Worm (Caenorhabditis elegans) whole organism, dauer: Measurements from ENCODE around the gene srg-66.

Source experiments
- unc-62 ChIP-seq: sonication (generic microtip); optimal IDR thresholded peaks from 2 replicates; lab custom pipeline; 2017; ENCODE audit warnings: missing biosample characterization, missing genetic modification reagents, missing genetic modification characterization

Gene srg-66

DNA sequence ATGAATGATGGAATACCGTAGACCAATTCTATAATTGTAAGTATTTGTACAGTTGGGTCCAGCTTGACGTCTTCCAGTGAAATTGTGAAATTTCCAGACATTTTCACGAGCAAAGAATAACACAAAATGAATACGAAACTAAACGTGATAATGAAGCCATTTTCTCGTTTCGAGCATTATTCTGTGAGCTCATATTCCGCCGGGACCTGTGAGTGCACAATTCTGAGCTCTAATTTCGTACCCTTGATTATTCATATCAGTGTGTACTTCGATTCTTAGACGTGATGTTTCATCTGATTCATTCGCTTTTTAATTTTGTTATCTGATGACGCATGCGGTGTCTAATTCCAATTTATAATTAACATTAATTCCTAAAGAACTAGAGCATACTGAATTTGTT lies at the start of gene srg-66:
TSS of gene srg-66 (minus strand) at position 101 of the 400 bp plus-strand sequence.
- TF ChIP-seq unc-62 (GFP tag; lab: Kevin White, UChicago), result no peak

DNA sequence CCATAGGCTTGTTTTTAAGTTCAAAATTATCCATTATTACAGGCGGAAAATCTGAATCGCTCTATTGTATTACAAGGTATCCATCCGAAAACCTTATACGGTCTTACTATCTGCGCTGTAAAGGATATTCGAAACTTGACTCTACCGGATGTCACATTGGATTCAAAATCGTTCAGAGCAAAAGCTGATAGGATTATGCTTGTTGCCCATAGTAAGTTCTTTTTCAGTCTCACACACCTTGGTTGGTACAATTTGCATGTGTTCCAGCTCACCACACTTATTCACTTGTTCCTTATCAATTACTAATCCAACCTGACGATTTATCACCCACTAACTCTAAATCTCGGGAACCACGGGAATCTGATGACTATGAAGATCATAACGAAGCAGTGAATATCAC lies 45.5 kb upstream of the srg-66 start:
- no peak for TF ChIP-seq unc-62 (GFP tag; lab: Kevin White, UChicago)

DNA sequence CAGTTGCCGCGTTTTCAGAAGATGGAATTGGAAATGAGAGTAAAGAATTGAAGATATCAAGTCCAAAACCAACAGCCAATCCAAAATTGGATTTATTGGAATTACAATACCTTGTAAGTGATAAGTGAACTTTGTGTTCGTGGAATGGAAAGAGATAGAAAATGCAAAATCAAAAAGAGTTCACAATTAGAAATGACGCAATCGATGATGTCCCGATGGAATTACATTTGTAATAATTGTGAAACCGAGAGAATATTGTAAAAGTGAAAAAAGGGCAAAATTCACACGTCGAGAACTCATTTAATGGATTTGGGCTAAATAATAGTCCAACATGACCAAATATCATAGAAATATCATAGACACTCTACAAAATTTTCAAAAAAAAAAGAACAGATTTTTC lies 43.0 kb upstream of the srg-66 start:
- no peak for TF ChIP-seq unc-62 (GFP tag; lab: Kevin White, UChicago)

DNA sequence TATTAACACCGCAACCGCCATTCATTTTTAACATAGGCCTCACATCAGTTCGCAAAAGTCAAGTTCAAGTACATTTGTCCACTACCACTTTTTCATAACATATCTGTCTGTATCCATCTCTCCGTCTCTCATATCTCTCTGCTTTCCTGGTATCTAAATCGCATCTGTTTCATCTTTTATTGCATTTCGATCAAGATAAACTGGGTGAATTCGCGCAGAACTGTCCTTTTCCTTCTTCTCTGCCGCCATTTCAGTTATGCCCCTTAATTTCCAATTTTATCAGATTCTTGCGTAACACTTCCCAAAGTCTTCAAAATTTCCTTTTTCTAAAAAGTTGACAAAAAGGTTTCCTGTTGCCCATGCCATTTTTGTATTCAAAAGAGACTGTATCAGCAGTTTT lies 41.0 kb upstream of the srg-66 start:
- no peak for TF ChIP-seq unc-62 (GFP tag; lab: Kevin White, UChicago)

DNA sequence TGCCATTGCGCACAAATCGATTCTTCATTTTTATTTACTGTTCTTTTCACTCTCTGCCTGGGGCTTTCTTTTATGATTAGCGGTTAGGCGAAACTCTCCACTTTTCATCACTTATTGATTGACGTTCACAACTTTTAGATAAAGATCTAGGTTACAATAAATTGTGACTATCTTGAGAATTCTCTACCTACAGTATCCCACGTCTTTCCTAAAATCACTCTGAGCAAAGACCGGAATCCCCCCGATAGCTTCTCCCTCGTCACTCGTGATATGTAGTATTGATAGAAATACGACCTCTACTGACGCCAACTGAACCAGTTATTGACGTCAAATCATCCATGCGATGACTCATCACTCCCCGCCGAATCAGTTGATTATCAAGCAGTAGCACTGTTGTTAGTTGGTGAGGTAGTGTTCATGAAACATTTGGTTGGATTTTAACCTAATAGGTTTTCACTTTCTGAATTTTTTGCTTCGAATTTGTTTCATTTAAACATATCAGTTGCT lies 39.6 kb upstream of the srg-66 start, which contains the start of gene hir-1:
TSS of gene hir-1 (plus strand) at position 405 of the 507 bp plus-strand sequence.
- no peak for TF ChIP-seq unc-62 (GFP tag; lab: Kevin White, UChicago)

DNA sequence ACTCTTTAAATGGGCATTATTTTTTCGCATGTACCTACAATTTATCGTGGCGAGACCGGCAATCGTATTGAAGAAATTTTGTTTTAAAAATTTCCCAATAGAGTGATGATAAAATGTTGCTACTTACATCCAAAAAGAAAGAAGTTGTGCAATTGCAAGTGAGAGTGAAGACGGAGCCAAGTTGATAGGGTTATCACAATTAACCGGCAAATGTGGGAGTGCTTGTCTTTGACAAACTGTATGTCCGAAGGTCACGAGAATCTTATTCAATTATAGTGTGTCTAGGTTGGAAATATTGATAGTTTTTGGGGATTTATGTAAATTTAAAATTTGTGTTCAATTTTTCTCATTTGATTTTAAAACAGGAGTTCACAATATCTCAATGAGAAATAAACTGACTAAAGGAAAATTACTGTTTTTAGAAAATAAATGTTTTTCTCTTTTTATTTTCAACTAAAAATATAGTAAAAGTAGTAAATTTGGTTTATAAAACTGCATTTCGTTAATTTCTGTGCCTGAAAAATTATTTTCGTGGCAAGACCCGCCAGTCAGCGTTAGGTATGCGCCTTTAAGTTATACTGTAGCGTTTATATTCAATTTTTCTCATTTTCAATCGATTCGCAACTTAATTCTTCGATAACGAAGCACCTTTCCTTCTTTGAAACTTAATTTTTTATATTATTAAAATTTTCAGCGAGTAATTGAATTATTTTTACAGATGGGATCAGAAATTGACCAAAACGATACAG lies 31.6 kb upstream of the srg-66 start, which contains the start of the genes hpo-15 and mms-19:
TSS of gene hpo-15 (minus strand) at position 201 of the 749 bp plus-strand sequence.
TSS of gene mms-19 (plus strand) at position 719 of the 749 bp plus-strand sequence.
- TF ChIP-seq unc-62 (GFP tag; lab: Kevin White, UChicago), result no peak

DNA sequence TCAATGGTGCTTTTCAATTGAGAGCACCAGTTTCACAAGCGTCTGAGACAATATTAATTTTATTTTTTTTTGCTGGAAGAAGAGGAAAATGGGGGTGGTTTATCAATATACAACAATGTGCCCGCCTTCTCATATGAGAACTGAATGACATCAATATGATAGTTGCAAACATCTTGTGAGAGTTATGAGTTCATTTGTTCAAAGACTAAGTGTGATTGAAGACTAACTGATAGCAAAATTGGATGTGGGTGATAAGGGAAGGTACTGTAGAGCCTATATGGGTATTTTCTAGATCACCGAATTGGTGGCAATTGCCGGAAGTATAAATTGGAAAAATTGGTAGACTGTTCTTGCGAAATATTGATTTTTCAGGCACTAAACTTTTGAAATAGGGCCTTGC lies 30.3 kb upstream of the srg-66 start:
- no peak for TF ChIP-seq unc-62 (GFP tag; lab: Kevin White, UChicago)

DNA sequence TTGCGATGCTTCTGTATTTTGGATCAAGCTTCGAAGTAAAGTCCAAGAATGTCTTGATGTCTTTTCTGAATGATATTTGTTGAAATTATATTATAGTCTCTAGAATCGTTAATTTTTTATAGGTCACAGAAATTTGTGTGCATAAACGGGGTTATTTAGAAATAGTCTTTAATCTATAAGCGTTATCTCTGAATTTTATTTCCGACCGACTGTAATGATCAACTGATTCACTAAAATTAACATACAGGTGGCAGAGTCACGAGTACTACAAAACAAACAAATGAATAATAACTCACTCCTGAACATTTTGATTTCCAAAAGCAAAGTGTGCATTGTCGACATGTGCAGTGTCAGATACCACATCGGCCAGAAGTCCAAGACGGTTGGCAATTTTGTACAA lies 29.5 kb upstream of the srg-66 start:
- TF ChIP-seq unc-62 (GFP tag; lab: Kevin White, UChicago), result no peak

DNA sequence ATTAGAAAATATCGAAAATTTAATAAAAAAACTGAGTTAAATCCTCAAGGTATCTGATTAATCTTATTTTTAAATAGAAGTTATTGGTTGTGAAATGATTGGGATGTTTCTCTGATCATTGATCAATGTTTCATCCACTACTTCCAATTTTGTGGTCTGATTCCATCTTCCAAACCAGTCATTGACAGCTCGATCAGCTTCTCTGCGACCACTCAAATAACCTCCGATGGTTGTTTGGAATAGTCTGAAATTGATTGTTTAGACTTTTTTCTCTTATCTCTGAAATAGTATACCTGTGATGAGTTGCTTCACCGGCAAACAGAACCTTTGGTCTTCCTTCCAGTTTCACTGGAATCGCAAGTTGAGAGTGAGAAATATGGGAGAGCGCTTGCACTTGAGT lies 27.8 kb upstream of the srg-66 start:
- TF ChIP-seq unc-62 (GFP tag; lab: Kevin White, UChicago), result no peak

DNA sequence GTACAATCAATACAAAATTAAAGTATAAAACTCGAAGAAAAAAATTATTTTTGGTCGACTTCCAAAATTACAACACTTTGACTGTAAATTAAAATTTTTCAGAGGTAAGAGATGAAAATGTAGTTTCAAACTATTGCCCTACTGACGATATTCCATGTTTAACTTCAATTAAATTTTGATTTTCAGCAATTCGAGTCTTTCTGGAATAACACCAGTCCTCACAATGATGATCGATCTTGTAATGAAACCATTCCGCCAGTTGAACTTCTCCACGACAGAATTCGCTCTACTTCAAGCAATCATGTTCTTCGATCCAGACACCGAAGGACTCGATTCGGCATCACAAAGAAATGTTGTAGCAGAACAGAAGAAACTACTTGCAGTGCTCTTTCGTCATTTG lies 26.9 kb upstream of the srg-66 start:
- no peak for TF ChIP-seq unc-62 (GFP tag; lab: Kevin White, UChicago)

DNA sequence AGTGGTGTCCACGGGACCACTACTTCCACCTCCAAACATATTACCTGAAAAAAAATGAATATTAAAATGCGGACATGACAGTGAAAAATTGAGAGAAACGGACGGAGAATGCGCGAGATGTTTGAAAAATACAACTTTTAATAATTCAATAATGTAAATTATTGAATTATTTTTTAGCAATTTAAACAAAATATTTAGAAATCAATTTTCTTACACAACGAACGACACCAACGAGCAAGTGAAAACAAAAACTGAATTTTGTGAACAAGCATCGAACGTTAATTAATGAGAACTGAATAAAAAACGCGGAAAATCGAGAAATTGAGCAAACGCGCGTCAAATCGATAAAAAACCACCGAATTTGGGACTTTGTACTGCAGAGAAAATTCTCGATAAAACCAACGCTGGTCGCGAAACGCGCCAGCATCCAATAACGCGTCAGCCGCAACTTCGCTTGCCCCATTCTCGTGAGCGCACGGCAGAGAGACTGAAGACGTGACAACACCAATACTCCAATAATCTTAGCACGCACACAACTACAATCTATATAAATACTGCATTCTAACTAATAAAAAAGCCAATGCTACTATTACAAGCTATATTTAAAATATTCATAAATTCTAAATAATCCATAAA lies 22.7 kb upstream of the srg-66 start, which contains the start of the genes dnj-19 and nhr-47:
TSS of gene dnj-19 (minus strand) at position 51 of the 636 bp plus-strand sequence.
TSS of gene nhr-47 (plus strand) at position 447 of the 636 bp plus-strand sequence.
- no peak for TF ChIP-seq unc-62 (GFP tag; lab: Kevin White, UChicago)

DNA sequence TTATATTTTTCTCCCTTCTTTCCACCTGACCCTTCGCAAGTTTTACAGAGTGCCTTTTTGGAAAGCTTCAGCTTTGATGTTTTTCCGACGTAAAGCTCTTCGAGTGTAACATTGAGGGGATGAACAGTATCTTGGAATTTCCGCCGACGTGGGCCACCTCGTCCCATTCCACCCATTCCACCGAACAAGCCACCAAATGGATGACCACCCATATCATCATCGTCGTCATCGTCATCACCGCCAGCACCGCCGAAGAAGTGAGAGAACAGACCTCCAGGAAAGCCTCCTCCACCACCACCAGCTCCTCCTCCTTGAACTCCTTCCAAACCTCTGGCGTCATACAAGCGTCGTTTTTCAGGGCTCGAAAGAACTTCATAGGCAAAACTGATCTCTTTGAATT lies 22.1 kb upstream of the srg-66 start:
- TF ChIP-seq unc-62 (GFP tag; lab: Kevin White, UChicago), result no peak

DNA sequence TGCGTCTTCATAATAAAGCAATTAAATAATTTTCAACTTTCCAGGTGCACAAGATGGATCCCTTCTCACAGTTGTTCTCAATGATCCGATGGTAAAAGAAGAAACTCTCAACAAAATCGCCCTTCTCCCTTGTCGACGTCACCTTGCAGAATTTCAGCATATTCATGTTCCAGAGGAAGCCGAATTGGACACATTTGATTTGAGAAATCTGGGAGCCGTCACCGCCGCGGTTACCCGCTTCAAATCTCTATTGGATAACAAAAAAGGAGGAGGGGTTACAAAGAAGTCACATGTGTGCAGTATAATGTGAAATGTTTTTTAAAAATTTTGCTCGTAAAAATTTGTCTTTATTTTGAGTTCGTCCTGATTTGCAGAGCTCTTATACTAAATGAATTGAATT lies 20.5 kb upstream of the srg-66 start:
- no peak for TF ChIP-seq unc-62 (GFP tag; lab: Kevin White, UChicago)

DNA sequence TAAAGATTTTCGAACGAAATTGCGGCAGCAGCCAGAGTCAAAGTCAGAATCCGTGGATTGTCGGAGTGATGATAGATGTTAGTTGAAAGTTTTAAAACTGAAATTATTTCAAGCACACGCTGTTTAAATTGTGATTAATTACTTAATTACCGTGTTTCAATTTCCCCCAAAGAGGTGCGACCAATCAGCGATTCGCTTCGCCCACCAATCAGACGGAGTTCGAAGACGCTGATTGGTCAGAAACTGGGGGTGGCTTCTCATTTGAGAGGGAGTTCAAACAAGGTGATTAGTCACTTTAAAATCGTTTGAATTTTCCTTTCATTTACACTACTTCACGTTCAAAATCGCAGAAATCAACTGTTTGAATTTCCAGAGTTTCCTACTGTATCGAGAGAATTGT lies 17.3 kb upstream of the srg-66 start:
- no peak for TF ChIP-seq unc-62 (GFP tag; lab: Kevin White, UChicago)

DNA sequence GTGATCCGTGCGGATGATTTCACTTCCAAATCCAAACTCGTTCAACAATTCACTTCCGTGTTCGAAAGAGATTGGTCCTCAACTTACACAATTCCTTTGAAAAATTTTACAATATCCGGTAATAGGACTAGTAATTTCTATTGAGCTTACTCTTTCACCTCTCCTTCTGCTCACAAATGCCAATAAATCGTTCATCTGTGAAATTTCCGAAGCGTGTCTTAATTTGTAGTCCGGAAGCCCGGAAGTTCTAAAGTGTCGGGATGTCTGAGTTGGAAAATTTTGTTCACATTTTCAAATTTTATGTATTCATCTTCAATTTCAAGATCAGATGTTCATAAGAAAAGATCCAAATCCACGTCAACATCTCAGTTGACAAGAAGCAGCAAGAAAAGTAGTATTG lies 11.2 kb upstream of the srg-66 start, which contains the start of gene T05C3.2:
TSS of gene T05C3.2 (plus strand) at position 301 of the 400 bp plus-strand sequence.
- no peak for TF ChIP-seq unc-62 (GFP tag; lab: Kevin White, UChicago)

DNA sequence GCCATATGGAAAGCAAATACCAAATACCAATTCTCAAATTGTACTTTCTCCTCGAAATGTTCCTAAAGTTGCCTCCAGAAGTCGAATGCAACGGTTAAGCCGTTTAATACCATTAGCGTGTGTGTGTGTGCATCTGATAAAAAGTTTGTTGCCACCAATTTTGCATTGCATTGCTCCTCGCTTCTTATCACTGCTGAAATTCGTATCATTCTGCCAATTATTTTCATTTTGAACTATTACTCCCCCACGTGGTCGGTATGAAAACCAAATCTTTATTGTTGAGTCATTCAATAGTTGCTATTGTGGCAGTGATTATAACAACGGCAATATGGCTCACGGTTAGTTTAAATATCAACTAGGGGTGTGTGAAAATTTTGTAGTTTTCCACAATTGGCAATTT lies 8.0 kb upstream of the srg-66 start, which contains the start of gene T05C3.6:
TSS of gene T05C3.6 (plus strand) at position 241 of the 400 bp plus-strand sequence.
- no peak for TF ChIP-seq unc-62 (GFP tag; lab: Kevin White, UChicago)
